Fruit fly (Drosophila melanogaster) whole organism, embryonic: ENCODE measurements around the gene Pa1.
A peak's percentile ranks its signal among the peaks of the same experiment; 100 is the strongest.

Experiments used
- Antp ChIP-seq: fragments of 200-800 bp; sonication (Bioruptor generic); optimal IDR thresholded peaks from 3 replicates; lab custom pipeline; 2016; ENCODE audit warnings: missing biosample characterization, missing genetic modification characterization
- CG11093 ChIP-seq: fragments of 200-800 bp; sonication (Bioruptor generic); IDR thresholded peaks from 3 replicates; pipeline ENCODE4 v1.3.6; 2022; ENCODE audit warnings: missing biosample characterization, missing genetic modification characterization
- CG13287 ChIP-seq: fragments of 200-800 bp; sonication (Bioruptor generic); IDR thresholded peaks from 2 replicates; pipeline ENCODE4 v1.3.6; 2022; ENCODE audit warnings: missing biosample characterization, missing genetic modification characterization; ENCODE audit not compliant: partially characterized antibody
- CG13775 ChIP-seq: fragments of 200-800 bp; sonication (Bioruptor generic); optimal IDR thresholded peaks from 3 replicates; lab custom pipeline; 2017; ENCODE audit warnings: missing biosample characterization, mild to moderate bottlenecking, missing genetic modification characterization
- CG15011 ChIP-seq: fragments of 200-800 bp; sonication (Bioruptor generic); optimal IDR thresholded peaks from 3 replicates; lab custom pipeline; 2018; ENCODE audit warnings: missing biosample characterization, mild to moderate bottlenecking, missing genetic modification characterization
- CG15601 ChIP-seq: fragments of 200-800 bp; sonication (Bioruptor generic); optimal IDR thresholded peaks from 3 replicates; lab custom pipeline; 2019; ENCODE audit warnings: missing biosample characterization, mild to moderate bottlenecking, missing genetic modification characterization, moderate library complexity
- CG16815 ChIP-seq: fragments of 200-800 bp; sonication (Bioruptor generic); optimal IDR thresholded peaks from 3 replicates; lab custom pipeline; 2017; ENCODE audit warnings: missing biosample characterization, mild to moderate bottlenecking, missing genetic modification characterization
- CG17361 ChIP-seq: fragments of 200-800 bp; sonication (Bioruptor generic); IDR thresholded peaks from 3 replicates; pipeline ENCODE4 v1.3.6; 2022; ENCODE audit warnings: missing biosample characterization, missing genetic modification characterization
- CG17612 ChIP-seq: fragments of 200-800 bp; sonication (Bioruptor generic); IDR thresholded peaks from 2 replicates; pipeline ENCODE4 v1.3.6; 2022; ENCODE audit warnings: missing biosample characterization, missing genetic modification characterization
- CG17802 ChIP-seq: fragments of 200-800 bp; sonication (Bioruptor generic); optimal IDR thresholded peaks from 2 replicates; lab custom pipeline; 2018; ENCODE audit warnings: missing biosample characterization, mild to moderate bottlenecking, missing genetic modification characterization, moderate library complexity
- CG1832 ChIP-seq: fragments of 200-800 bp; sonication (Bioruptor generic); optimal IDR thresholded peaks from 2 replicates; lab custom pipeline; 2017; ENCODE audit warnings: missing biosample characterization, mild to moderate bottlenecking, missing genetic modification characterization, inconsistent platforms
- CG18476 ChIP-seq: fragments of 200-800 bp; sonication (Bioruptor generic); optimal IDR thresholded peaks from 2 replicates; lab custom pipeline; 2016; ENCODE audit warnings: missing biosample characterization, mild to moderate bottlenecking, missing genetic modification characterization
- CG2116 ChIP-seq: fragments of 200-800 bp; sonication (Bioruptor generic); optimal IDR thresholded peaks from 3 replicates; lab custom pipeline; 2018; ENCODE audit warnings: missing biosample characterization, mild to moderate bottlenecking, missing genetic modification characterization
- CG2202 ChIP-seq: fragments of 200-800 bp; sonication (Bioruptor generic); optimal IDR thresholded peaks from 2 replicates; lab custom pipeline; 2018; ENCODE audit warnings: missing biosample characterization, mild to moderate bottlenecking, missing genetic modification characterization
- CG30403 ChIP-seq: fragments of 200-800 bp; sonication (Bioruptor generic); optimal IDR thresholded peaks from 3 replicates; lab custom pipeline; 2016; ENCODE audit warnings: missing biosample characterization, missing genetic modification characterization
- CG5245 ChIP-seq: fragments of 200-800 bp; sonication (Bioruptor generic); optimal IDR thresholded peaks from 3 replicates; lab custom pipeline; 2016; ENCODE audit warnings: missing biosample characterization, missing genetic modification characterization
- CG9437 ChIP-seq: fragments of 200-800 bp; sonication (Bioruptor generic); optimal IDR thresholded peaks from 2 replicates; lab custom pipeline; 2018; ENCODE audit warnings: missing biosample characterization, mild to moderate bottlenecking, missing genetic modification characterization
- CG9609 ChIP-seq: fragments of 200-800 bp; sonication (Bioruptor generic); optimal IDR thresholded peaks from 3 replicates; lab custom pipeline; 2016; ENCODE audit warnings: missing biosample characterization, missing genetic modification characterization
- CoRest ChIP-seq: fragments of 200-800 bp; sonication (Bioruptor generic); optimal IDR thresholded peaks from 3 replicates; lab custom pipeline; 2018; ENCODE audit warnings: missing biosample characterization, mild to moderate bottlenecking, missing genetic modification characterization, moderate library complexity
- Dad ChIP-seq: fragments of 200-800 bp; sonication (Bioruptor generic); optimal IDR thresholded peaks from 3 replicates; lab custom pipeline; 2016; ENCODE audit warnings: missing biosample characterization, missing genetic modification characterization
- Dbx ChIP-seq: fragments of 200-800 bp; sonication (Bioruptor generic); IDR thresholded peaks from 3 replicates; pipeline ENCODE4 v1.3.6; 2022; ENCODE audit warnings: missing biosample characterization, missing genetic modification characterization
- Dfd ChIP-seq, 2 experiments: fragments of >200 bp; optimal IDR thresholded peaks; 2 replicates each; lab custom pipeline; 2017; ENCODE audit warnings: missing biosample characterization in 2 of 2, missing genetic modification characterization in 2 of 2
- Ets65A ChIP-seq: fragments of 200-800 bp; sonication (Bioruptor generic); peaks from one replicate; lab custom pipeline; 2016; ENCODE audit warnings: missing biosample characterization, missing genetic modification characterization
- Jarid2 ChIP-seq: fragments of 200-800 bp; sonication (Bioruptor generic); optimal IDR thresholded peaks from 3 replicates; lab custom pipeline; 2017; ENCODE audit warnings: mild to moderate bottlenecking, missing biosample characterization, missing genetic modification reagents, missing genetic modification characterization
- Meics ChIP-seq: fragments of 200-800 bp; sonication (Bioruptor generic); optimal IDR thresholded peaks from 2 replicates; lab custom pipeline; 2017; ENCODE audit warnings: missing biosample characterization, mild to moderate bottlenecking, missing genetic modification characterization
- Nf-YC ChIP-seq: fragments of 200-800 bp; optimal IDR thresholded peaks from 3 replicates; lab custom pipeline; 2019; ENCODE audit warnings: missing biosample characterization, mild to moderate bottlenecking, missing genetic modification characterization, moderate library complexity
- PHDP ChIP-seq: fragments of 200-800 bp; sonication (Bioruptor generic); optimal IDR thresholded peaks from 3 replicates; lab custom pipeline; 2018; ENCODE audit warnings: missing biosample characterization, mild to moderate bottlenecking, missing genetic modification characterization, moderate library complexity
- Ptx1 ChIP-seq: fragments of 200-800 bp; sonication (Bioruptor generic); IDR thresholded peaks from 2 replicates; pipeline ENCODE4 v1.3.6; 2022; ENCODE audit warnings: missing biosample characterization, missing genetic modification characterization
- Scr ChIP-seq: fragments of 200-800 bp; sonication (Bioruptor generic); IDR thresholded peaks from 2 replicates; pipeline ENCODE4 v1.3.6; 2022; ENCODE audit warnings: missing biosample characterization, missing genetic modification characterization; ENCODE audit not compliant: partially characterized antibody
- Ssrp ChIP-seq: fragments of 200-800 bp; sonication (Bioruptor generic); optimal IDR thresholded peaks from 2 replicates; lab custom pipeline; 2018; ENCODE audit warnings: missing biosample characterization, mild to moderate bottlenecking, missing genetic modification characterization, moderate library complexity
- Xbp1 ChIP-seq: fragments of 200-800 bp; sonication (Bioruptor generic); optimal IDR thresholded peaks from 3 replicates; lab custom pipeline; 2016; ENCODE audit warnings: missing biosample characterization, mild to moderate bottlenecking, missing genetic modification characterization
- ara ChIP-seq: fragments of 200-800 bp; sonication (Bioruptor generic); IDR thresholded peaks from 2 replicates; pipeline ENCODE4 v1.3.6; 2022; ENCODE audit warnings: missing biosample characterization, missing genetic modification characterization
- bsh ChIP-seq, 2 experiments: fragments of 200-800 bp; sonication (Bioruptor generic); optimal IDR thresholded peaks; 2 replicates each; lab custom pipeline; 2017 to 2018; ENCODE audit warnings: mild to moderate bottlenecking in 2 of 2, missing biosample characterization in 2 of 2, missing genetic modification characterization in 2 of 2, moderate library complexity in 1 of 2
- chm ChIP-seq: fragments of 200-800 bp; sonication (Bioruptor generic); IDR thresholded peaks from 2 replicates; pipeline ENCODE4 v1.3.6; 2022; ENCODE audit warnings: missing biosample characterization, missing genetic modification characterization
- ci ChIP-seq: fragments of 200-800 bp; sonication (Bioruptor generic); IDR thresholded peaks from 3 replicates; pipeline ENCODE4 v1.3.6; 2022; ENCODE audit warnings: missing biosample characterization, missing genetic modification characterization
- dati ChIP-seq: fragments of 200-800 bp; sonication (Bioruptor generic); IDR thresholded peaks from 2 replicates; pipeline ENCODE4 v1.3.6; 2022; ENCODE audit warnings: missing biosample characterization, missing genetic modification characterization
- disco-r ChIP-seq: fragments of 200-800 bp; sonication (Bioruptor generic); optimal IDR thresholded peaks from 2 replicates; lab custom pipeline; 2016; ENCODE audit warnings: missing biosample characterization, missing genetic modification characterization
- ftz-f1 ChIP-seq: fragments of 200-800 bp; sonication (Bioruptor generic); optimal IDR thresholded peaks from 2 replicates; lab custom pipeline; 2016; ENCODE audit warnings: missing biosample characterization, missing genetic modification characterization
- hbn ChIP-seq: fragments of 200-800 bp; sonication (Bioruptor generic); IDR thresholded peaks from 2 replicates; pipeline ENCODE4 v1.3.6; 2022; ENCODE audit warnings: missing biosample characterization, missing genetic modification characterization; ENCODE audit not compliant: partially characterized antibody
- inv ChIP-seq: fragments of 200-800 bp; sonication (Bioruptor generic); IDR thresholded peaks from 2 replicates; pipeline ENCODE4 v1.3.6; 2022; ENCODE audit warnings: missing biosample characterization, missing genetic modification characterization; ENCODE audit not compliant: partially characterized antibody
- mirr ChIP-seq: fragments of 200-800 bp; sonication (Bioruptor generic); optimal IDR thresholded peaks from 3 replicates; lab custom pipeline; 2018; ENCODE audit warnings: missing biosample characterization, mild to moderate bottlenecking, missing genetic modification characterization
- mld ChIP-seq: fragments of 200-800 bp; sonication (Bioruptor generic); IDR thresholded peaks from 3 replicates; pipeline ENCODE4 v1.3.6; 2022; ENCODE audit warnings: missing biosample characterization, missing genetic modification characterization; ENCODE audit not compliant: partially characterized antibody
- nau ChIP-seq: fragments of 200-800 bp; sonication (Bioruptor generic); optimal IDR thresholded peaks from 3 replicates; lab custom pipeline; 2017; ENCODE audit warnings: missing biosample characterization, mild to moderate bottlenecking, missing genetic modification characterization, missing genetic modification reagents
- oc ChIP-seq: fragments of 200-800 bp; sonication (Bioruptor generic); optimal IDR thresholded peaks from 2 replicates; lab custom pipeline; 2018; ENCODE audit warnings: missing biosample characterization, mild to moderate bottlenecking, missing genetic modification characterization, moderate library complexity
- odd ChIP-seq: fragments of 200-800 bp; sonication (Bioruptor generic); optimal IDR thresholded peaks from 2 replicates; lab custom pipeline; 2017; ENCODE audit warnings: missing biosample characterization, mild to moderate bottlenecking, missing genetic modification characterization
- pan ChIP-seq, 4 experiments: fragments of >200 bp in 3 of 4; fragments of 200-800 bp in 1 of 4; sonication (Bioruptor generic) in 1 of 4; optimal IDR thresholded peaks in 3 of 4; IDR thresholded peaks in 1 of 4; 2 replicates each; pipeline versions ENCODE4 v1.3.6 to Lab custom; 2017 to 2022; ENCODE audit warnings: missing biosample characterization in 2 of 4, missing genetic modification characterization in 2 of 4, mixed read lengths in 1 of 4
- phol ChIP-seq: fragments of 200-800 bp; sonication (Bioruptor generic); optimal IDR thresholded peaks from 3 replicates; lab custom pipeline; 2018; ENCODE audit warnings: missing biosample characterization, mild to moderate bottlenecking, missing genetic modification characterization, moderate library complexity
- pnt ChIP-seq: fragments of 200-800 bp; sonication (Bioruptor generic); optimal IDR thresholded peaks from 3 replicates; lab custom pipeline; 2016; ENCODE audit warnings: missing biosample characterization, missing genetic modification characterization
- sc ChIP-seq, 3 experiments: fragments of >200 bp in 2 of 3; fragments of 200-800 bp in 1 of 3; sonication (Bioruptor generic) in 1 of 3; optimal IDR thresholded peaks; 2 replicates in 2 of 3; 3 replicates in 1 of 3; lab custom pipeline; 2017; ENCODE audit warnings: mild to moderate bottlenecking in 1 of 3, missing biosample characterization in 1 of 3, missing genetic modification characterization in 1 of 3, missing genetic modification reagents in 1 of 3
- sob ChIP-seq: fragments of 200-800 bp; sonication (Bioruptor generic); IDR thresholded peaks from 2 replicates; pipeline ENCODE4 v1.3.6; 2022; ENCODE audit warnings: missing biosample characterization, missing genetic modification characterization

Pa1 gene

DNA sequence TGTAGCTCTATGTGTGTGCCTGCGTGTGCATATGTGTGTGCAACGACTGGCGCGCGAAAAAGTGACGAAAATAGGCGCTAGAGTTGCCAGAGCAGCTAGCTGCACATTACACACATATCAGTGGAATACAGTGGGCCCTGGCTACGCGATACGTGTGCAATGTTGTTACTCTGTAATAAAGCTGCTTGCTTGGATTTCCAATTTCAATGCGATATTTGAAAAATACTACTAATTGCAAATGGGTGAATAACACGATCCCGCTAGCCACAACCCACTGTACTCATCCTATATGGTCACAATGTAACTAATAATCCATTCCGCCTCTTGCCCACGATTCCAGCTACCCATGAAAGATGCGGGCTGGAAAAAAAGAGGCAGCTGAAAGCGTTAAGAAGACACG is 7.7 kb upstream of the Pa1 start (continued):
- TF ChIP-seq nau: peak; percentile 87
- peak; percentile 91 for TF ChIP-seq PHDP (tag; lab: Kevin White, UChicago)
- peak; percentile 95 for TF ChIP-seq Ptx1
- TF ChIP-seq CoRest (tag; lab: Kevin White, UChicago): peak; percentile 93
- peak; percentile 92 for TF ChIP-seq CG16815 (GFP tag; lab: Kevin White, UChicago)
- TF ChIP-seq CG2202 (tag; lab: Kevin White, UChicago): peak; percentile 70
- TF ChIP-seq CG17802: peak; percentile 76
- peak; percentile 86 for TF ChIP-seq CG13775 (GFP tag; lab: Kevin White, UChicago)
- peak; percentile 89 for TF ChIP-seq Ssrp (tag; lab: Kevin White, UChicago)
- TF ChIP-seq oc (tag; lab: Kevin White, UChicago): peak; percentile 92
- peak; percentile 93 for TF ChIP-seq CG9609
- peak; percentile 88 for TF ChIP-seq disco-r
- TF ChIP-seq sob (GFP tag; lab: Robert Waterston, UW): peak; percentile 96
- peak; percentile 99 for TF ChIP-seq Ets65A (GFP tag; lab: Kevin White, UChicago)
- peak; percentile 95 for TF ChIP-seq Xbp1 (GFP tag; lab: Kevin White, UChicago)
- no peak for TF ChIP-seq Dfd (GFP tag; optimal IDR thresholded peaks at IDR 0.05; lab: Kevin White, UChicago)
- TF ChIP-seq Nf-YC (tag; lab: Kevin White, UChicago): peak; percentile 76
- peak; percentile 87 for TF ChIP-seq odd (GFP tag; lab: Kevin White, UChicago)
- TF ChIP-seq chm: peak; percentile 97
- peak; percentile 83 for TF ChIP-seq CG17612 (GFP tag; lab: Robert Waterston, UW)
- TF ChIP-seq CG30403: peak; percentile 92
- peak; percentile 82 for TF ChIP-seq CG15601 (tag; lab: Kevin White, UChicago)
- TF ChIP-seq Meics: peak; percentile 93
- TF ChIP-seq CG15011 (GFP tag; lab: Kevin White, UChicago): peak; percentile 80
- TF ChIP-seq CG17361 (GFP tag; lab: Robert Waterston, UW): peak; percentile 87
- no peak for TF ChIP-seq ftz-f1 (GFP tag; lab: Kevin White, UChicago)
- TF ChIP-seq CG18476: peak; percentile 85
- TF ChIP-seq CG5245 (GFP tag; lab: Kevin White, UChicago): peak; percentile 91
- TF ChIP-seq mirr (GFP tag; lab: Kevin White, UChicago): peak; percentile 92
- TF ChIP-seq pan (optimal IDR thresholded peaks at IDR 0.05; lab: Kevin White, UChicago): no peak
- peak in 1 of 2 experiments; percentile 96 for TF ChIP-seq pan (GFP tag; optimal IDR thresholded peaks at IDR 0.05 in 1 of 2, IDR thresholded peaks at IDR 0.05 in 1 of 2)
- TF ChIP-seq Dad: peak; percentile 92
- TF ChIP-seq CG9437 (GFP tag; lab: Kevin White, UChicago): peak; percentile 82

DNA sequence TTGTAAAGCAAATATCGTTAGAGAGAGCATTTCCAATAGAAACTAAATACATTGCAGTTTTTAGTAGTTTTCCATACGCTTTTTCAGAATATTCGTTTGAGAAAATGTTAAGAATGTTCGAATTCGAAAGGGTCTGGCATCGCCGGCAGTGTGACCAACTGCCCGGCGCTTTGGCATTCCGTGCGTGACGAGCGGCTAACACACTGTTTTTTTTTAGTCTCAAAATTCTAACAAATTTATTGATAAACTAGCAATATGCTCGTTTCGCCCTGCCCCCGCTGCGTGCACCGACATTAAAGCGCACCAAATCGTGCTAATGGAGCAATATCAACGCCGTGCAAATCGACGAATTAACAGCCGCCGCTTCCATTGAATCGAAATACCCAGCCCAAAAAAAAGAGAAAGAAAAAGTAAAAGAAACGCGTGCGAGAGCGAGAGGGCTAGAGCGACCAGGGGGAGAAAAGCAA is 3.3 kb upstream of the Pa1 start, which contains the start of gene dsh:
dsh (plus strand) TSS at position 174 of the 467 bp plus-strand sequence.
- TF ChIP-seq sc (optimal IDR thresholded peaks at IDR 0.05; lab: Kevin White, UChicago) (no peak), sc (GFP tag; optimal IDR thresholded peaks at IDR 0.05; lab: Kevin White, UChicago) (no peak), Meics (no peak), Jarid2 (no peak), Antp (GFP tag; lab: Kevin White, UChicago) (peak; percentile 37), mld (GFP tag; lab: Robert Waterston, UW) (no peak), CG13287 (GFP tag; lab: Robert Waterston, UW) (peak; percentile 68), ara (GFP tag; lab: Robert Waterston, UW) (no peak), CG2116 (peak; percentile 56), ci (GFP tag; lab: Robert Waterston, UW) (0 out of 3 replicates have a peak, but pooled peaks have one; percentile 17), pnt (GFP tag; lab: Kevin White, UChicago) (no peak), bsh (GFP tag; optimal IDR thresholded peaks at IDR 0.05; lab: Kevin White, UChicago) (peak in 1 of 2 experiments; percentile 1), Dbx (GFP tag; lab: Robert Waterston, UW) (no peak), CG11093 (no peak), inv (GFP tag; lab: Robert Waterston, UW) (peak; percentile 38; the same call in 1 of the 2 replicates), hbn (peak; percentile 45), phol (tag; lab: Kevin White, UChicago) (peak; percentile 3), Scr (GFP tag; lab: Robert Waterston, UW) (peak; percentile 59), CG1832 (GFP tag; lab: Kevin White, UChicago) (peak; percentile 73), dati (GFP tag; lab: Robert Waterston, UW) (no peak)
